Worm (Caenorhabditis elegans) whole organism, midembryonic: ENCODE data around the gene hen-1.
A peak's percentile ranks its signal among the peaks of the same experiment; 100 is the strongest.

Source experiments
- T22C8.4 ChIP-seq: fragments of 200-800 bp; sonication (Bioruptor generic); IDR thresholded peaks from 2 replicates; pipeline ENCODE4 v1.3.6; 2022; ENCODE audit warnings: missing genetic modification characterization, missing compliant biosample characterization
- cog-1 ChIP-seq: sonication (generic microtip); optimal IDR thresholded peaks from 2 replicates; lab custom pipeline; 2016; ENCODE audit warnings: missing genetic modification characterization, missing compliant biosample characterization
- flt-1 ChIP-seq: fragments of 200-800 bp; sonication (Bioruptor generic); IDR thresholded peaks from 2 replicates; pipeline ENCODE4 v1.3.6; 2022; ENCODE audit warnings: missing genetic modification characterization, missing compliant biosample characterization
- klf-2 ChIP-seq: fragments of 200-800 bp; sonication (Bioruptor generic); conservative IDR thresholded peaks from 2 replicates; pipeline ENCODE4 v1.3.6; 2022; ENCODE audit warnings: missing genetic modification reagents, missing genetic modification characterization, missing compliant biosample characterization
- med-1 ChIP-seq: sonication (generic microtip); optimal IDR thresholded peaks from 2 replicates; lab custom pipeline; 2017; ENCODE audit warnings: missing genetic modification characterization, mild to moderate bottlenecking, missing compliant biosample characterization, antibody characterized with exemption, missing genetic modification reagents; ENCODE audit not compliant: insufficient read depth
- ref-1 ChIP-seq: fragments of 200-800 bp; sonication (Bioruptor generic); conservative IDR thresholded peaks from 2 replicates; pipeline ENCODE4 v1.3.6; 2022; ENCODE audit warnings: missing genetic modification reagents, missing genetic modification characterization, missing compliant biosample characterization
- tab-1 ChIP-seq: fragments of 200-800 bp; sonication (Bioruptor generic); IDR thresholded peaks from 2 replicates; pipeline ENCODE4 v1.3.6; 2022; ENCODE audit warnings: missing genetic modification characterization, missing compliant biosample characterization
- ztf-23 ChIP-seq: fragments of 200-800 bp; sonication (Bioruptor generic); IDR thresholded peaks from 2 replicates; pipeline ENCODE4 v1.3.6; 2022; ENCODE audit warnings: missing genetic modification reagents, missing genetic modification characterization, missing compliant biosample characterization
- ztf-29 ChIP-seq: fragments of 200-800 bp; sonication (Bioruptor generic); IDR thresholded peaks from 2 replicates; pipeline ENCODE4 v1.3.6; 2022; ENCODE audit warnings: missing genetic modification reagents, missing genetic modification characterization, missing compliant biosample characterization

hen-1 gene

DNA sequence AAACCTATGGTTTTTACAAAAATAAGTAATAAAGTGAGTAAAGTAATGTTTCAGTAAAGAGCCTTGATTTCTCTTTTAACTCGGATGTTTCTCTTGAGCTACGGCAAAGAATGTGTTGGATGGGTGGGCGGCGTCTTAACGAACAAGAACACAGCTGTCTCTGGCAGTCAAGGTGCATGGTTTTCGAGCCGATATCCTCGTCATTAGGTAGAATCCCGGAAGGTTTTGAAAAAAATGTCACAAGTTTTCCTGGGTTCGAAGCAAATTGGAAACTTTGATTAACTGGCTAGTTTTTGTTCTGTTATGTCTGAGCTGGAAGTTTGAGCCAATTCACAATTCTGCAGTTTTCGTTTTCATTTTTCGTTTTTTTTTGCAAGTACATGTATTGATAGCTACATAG lies 41.5 kb downstream of the hen-1 start, which contains the start of gene B0403.6:
B0403.6 (minus strand) TSS at position 101 of the 400 bp plus-strand sequence.
- TF ChIP-seq flt-1 (GFP tag; lab: Robert Waterston, UW) (no peak), cog-1 (tag; lab: Kevin White, UChicago) (no peak), ztf-23 (no peak), tab-1 (GFP tag; lab: Robert Waterston, UW) (no peak), ztf-29 (GFP tag; lab: Robert Waterston, UW) (no peak), klf-2 (GFP tag; lab: Robert Waterston, UW) (no peak), ref-1 (GFP tag; lab: Robert Waterston, UW) (no peak), T22C8.4 (GFP tag; lab: Robert Waterston, UW) (no peak), med-1 (GFP tag; lab: Kevin White, UChicago) (no peak)

- TF ChIP-seq flt-1 (GFP tag; lab: Robert Waterston, UW) (peak; percentile 60), ref-1 (GFP tag; lab: Robert Waterston, UW) (no peak), klf-2 (GFP tag; lab: Robert Waterston, UW) (peak; percentile 54; the same call in 1 of the 2 replicates), med-1 (GFP tag; lab: Kevin White, UChicago) (no peak), ztf-23 (peak; percentile 77), tab-1 (GFP tag; lab: Robert Waterston, UW) (no peak), ztf-29 (GFP tag; lab: Robert Waterston, UW) (no peak), cog-1 (tag; lab: Kevin White, UChicago) (peak; percentile 54), T22C8.4 (GFP tag; lab: Robert Waterston, UW) (no peak)
Observed at ce11 chrX:7068400-7068799, 48.4 kb downstream of the hen-1 start, which contains the start of gene pdi-6. TSS of gene pdi-6 (minus strand) at chrX:7068563.

ce11 chrX:7067250-7067958 lies 49.4 kb downstream of the hen-1 start:
- 0 out of 2 replicates have a peak, but pooled peaks have one; percentile 10 for TF ChIP-seq flt-1 (GFP tag; lab: Robert Waterston, UW)
- TF ChIP-seq ztf-23, result no peak
- TF ChIP-seq ztf-29 (GFP tag; lab: Robert Waterston, UW), result no peak
- no peak for TF ChIP-seq cog-1 (tag; lab: Kevin White, UChicago)
